Fruit fly (Drosophila melanogaster) whole organism, prepupa: ENCODE data around the gene ImpE3.

ENCODE experiments used
- Blimp-1 ChIP-seq: fragments of 200-800 bp; sonication (Bioruptor generic); optimal IDR thresholded peaks from 3 replicates; lab custom pipeline; 2017; ENCODE audit warnings: missing biosample characterization, missing genetic modification characterization, mild to moderate bottlenecking, moderate library complexity, missing genetic modification reagents
- CG10631 ChIP-seq: fragments of 200-800 bp; sonication (Bioruptor generic); optimal IDR thresholded peaks from 2 replicates; lab custom pipeline; 2016; ENCODE audit warnings: missing biosample characterization, missing genetic modification characterization
- CG10669 ChIP-seq: fragments of 200-800 bp; sonication (Bioruptor generic); optimal IDR thresholded peaks from 3 replicates; lab custom pipeline; 2018; ENCODE audit warnings: missing biosample characterization, mild to moderate bottlenecking, missing genetic modification characterization, moderate library complexity
- CG11294 ChIP-seq: fragments of 200-800 bp; sonication (Bioruptor generic); IDR thresholded peaks from 2 replicates; pipeline ENCODE4 v1.3.6; 2022; ENCODE audit warnings: missing biosample characterization, missing genetic modification characterization
- CG11762 ChIP-seq: fragments of 200-800 bp; sonication (Bioruptor generic); optimal IDR thresholded peaks from 3 replicates; lab custom pipeline; 2016; ENCODE audit warnings: missing biosample characterization, missing genetic modification characterization; ENCODE audit not compliant: insufficient read depth
- CG11902 ChIP-seq: fragments of 200-800 bp; sonication (Bioruptor generic); optimal IDR thresholded peaks from 3 replicates; lab custom pipeline; 2016; ENCODE audit warnings: missing biosample characterization, missing genetic modification characterization
- CG15336 ChIP-seq: fragments of 200-800 bp; sonication (Bioruptor generic); IDR thresholded peaks from 2 replicates; pipeline ENCODE4 v1.3.6; 2022; ENCODE audit warnings: missing biosample characterization, missing genetic modification characterization
- CG1621 ChIP-seq: fragments of 200-800 bp; sonication (Bioruptor generic); optimal IDR thresholded peaks from 3 replicates; lab custom pipeline; 2018; ENCODE audit warnings: missing biosample characterization, mild to moderate bottlenecking, missing genetic modification characterization
- CG16779 ChIP-seq: fragments of 200-800 bp; sonication (Bioruptor generic); optimal IDR thresholded peaks from 3 replicates; lab custom pipeline; 2017; ENCODE audit warnings: missing biosample characterization, mild to moderate bottlenecking, missing genetic modification characterization
- CG3032 ChIP-seq: fragments of 200-800 bp; optimal IDR thresholded peaks from 2 replicates; lab custom pipeline; 2019; ENCODE audit warnings: missing biosample characterization, mild to moderate bottlenecking, missing genetic modification characterization, moderate library complexity
- CG31627 ChIP-seq: fragments of 200-800 bp; sonication (Bioruptor generic); optimal IDR thresholded peaks from 3 replicates; lab custom pipeline; 2016; ENCODE audit warnings: missing biosample characterization, missing genetic modification characterization
- CG32006 ChIP-seq: fragments of 200-800 bp; sonication (Bioruptor generic); optimal IDR thresholded peaks from 3 replicates; lab custom pipeline; 2017; ENCODE audit warnings: missing biosample characterization, mild to moderate bottlenecking, missing genetic modification characterization
- CG34406 ChIP-seq: fragments of 200-800 bp; sonication (Bioruptor generic); optimal IDR thresholded peaks from 3 replicates; lab custom pipeline; 2016; ENCODE audit warnings: missing biosample characterization, missing genetic modification characterization
- CG3919 ChIP-seq: fragments of 200-800 bp; sonication (Bioruptor generic); optimal IDR thresholded peaks from 3 replicates; lab custom pipeline; 2016; ENCODE audit warnings: missing biosample characterization, missing genetic modification characterization
- CG4318 ChIP-seq: fragments of 200-800 bp; sonication (Bioruptor generic); optimal IDR thresholded peaks from 3 replicates; lab custom pipeline; 2017; ENCODE audit warnings: missing biosample characterization, mild to moderate bottlenecking, missing genetic modification characterization
- CG6163 ChIP-seq: fragments of 200-800 bp; sonication (Bioruptor generic); IDR thresholded peaks from 3 replicates; pipeline ENCODE4 v1.3.6; 2022; ENCODE audit warnings: missing biosample characterization, missing genetic modification characterization
- CG6276 ChIP-seq: fragments of 200-800 bp; sonication (Bioruptor generic); optimal IDR thresholded peaks from 2 replicates; lab custom pipeline; 2017; ENCODE audit warnings: missing biosample characterization, mild to moderate bottlenecking, missing genetic modification characterization
- CG6792 ChIP-seq: fragments of 200-800 bp; sonication (Bioruptor generic); optimal IDR thresholded peaks from 3 replicates; lab custom pipeline; 2016; ENCODE audit warnings: missing biosample characterization, missing genetic modification characterization
- CG6808 ChIP-seq: fragments of 200-800 bp; sonication (Bioruptor generic); optimal IDR thresholded peaks from 3 replicates; lab custom pipeline; 2017; ENCODE audit warnings: missing biosample characterization, missing genetic modification characterization, mild to moderate bottlenecking, moderate library complexity, missing genetic modification reagents
- CG6854 ChIP-seq: fragments of 200-800 bp; sonication (Bioruptor generic); optimal IDR thresholded peaks from 2 replicates; lab custom pipeline; 2017; ENCODE audit warnings: missing biosample characterization, mild to moderate bottlenecking, missing genetic modification characterization
- CG7368 ChIP-seq: fragments of 200-800 bp; sonication (Bioruptor generic); optimal IDR thresholded peaks from 3 replicates; lab custom pipeline; 2016; ENCODE audit warnings: missing biosample characterization, missing genetic modification characterization
- CG8119 ChIP-seq: fragments of 200-800 bp; sonication (Bioruptor generic); IDR thresholded peaks from 3 replicates; pipeline ENCODE4 v1.3.6; 2022; ENCODE audit warnings: missing biosample characterization, missing genetic modification characterization
- CG8319 ChIP-seq: fragments of 200-800 bp; sonication (Bioruptor generic); optimal IDR thresholded peaks from 3 replicates; lab custom pipeline; 2016; ENCODE audit warnings: missing biosample characterization, missing genetic modification characterization
- CG8632 ChIP-seq: fragments of 200-800 bp; sonication (Bioruptor generic); optimal IDR thresholded peaks from 3 replicates; lab custom pipeline; 2016; ENCODE audit warnings: missing biosample characterization, missing genetic modification characterization
- Eip75B ChIP-seq: fragments of 200-800 bp; sonication (Bioruptor generic); optimal IDR thresholded peaks from 3 replicates; lab custom pipeline; 2016; ENCODE audit warnings: missing biosample characterization, missing genetic modification characterization
- Eip78C ChIP-seq: fragments of 200-800 bp; sonication (Bioruptor generic); peaks from one replicate; lab custom pipeline; 2016; ENCODE audit warnings: missing biosample characterization, missing genetic modification characterization
- Eip93F ChIP-seq: fragments of 200-800 bp; sonication (Bioruptor generic); optimal IDR thresholded peaks from 2 replicates; lab custom pipeline; 2016; ENCODE audit warnings: missing biosample characterization, mild to moderate bottlenecking, missing genetic modification characterization
- Ets21C ChIP-seq: fragments of 200-800 bp; sonication (Bioruptor generic); optimal IDR thresholded peaks from 3 replicates; lab custom pipeline; 2016; ENCODE audit warnings: missing biosample characterization, missing genetic modification characterization
- Ets96B ChIP-seq: fragments of 200-800 bp; optimal IDR thresholded peaks from 2 replicates; lab custom pipeline; 2019; ENCODE audit warnings: missing biosample characterization, mild to moderate bottlenecking, missing genetic modification characterization, moderate library complexity
- Gug ChIP-seq: fragments of 200-800 bp; sonication (Bioruptor generic); IDR thresholded peaks from 2 replicates; pipeline ENCODE4 v1.3.6; 2022; ENCODE audit warnings: missing biosample characterization, missing genetic modification characterization
- Hr38 ChIP-seq: sonication (Bioruptor generic); optimal IDR thresholded peaks from 2 replicates; lab custom pipeline; 2016; ENCODE audit warnings: missing biosample characterization, missing genetic modification characterization
- Hr39 ChIP-seq: fragments of 200-800 bp; sonication (Bioruptor generic); optimal IDR thresholded peaks from 2 replicates; lab custom pipeline; 2016; ENCODE audit warnings: missing biosample characterization, missing genetic modification characterization
- Hr4 ChIP-seq: fragments of 200-800 bp; sonication (Bioruptor generic); optimal IDR thresholded peaks from 3 replicates; lab custom pipeline; 2016; ENCODE audit warnings: missing biosample characterization, missing genetic modification characterization
- Lpt ChIP-seq: fragments of 200-800 bp; sonication (Bioruptor generic); optimal IDR thresholded peaks from 3 replicates; lab custom pipeline; 2016; ENCODE audit warnings: missing biosample characterization, missing genetic modification characterization
- OdsH ChIP-seq: fragments of 200-800 bp; sonication (Bioruptor generic); optimal IDR thresholded peaks from 3 replicates; lab custom pipeline; 2016; ENCODE audit warnings: missing biosample characterization, missing genetic modification characterization
- Smox ChIP-seq: fragments of 200-800 bp; sonication (Bioruptor generic); optimal IDR thresholded peaks from 3 replicates; lab custom pipeline; 2016; ENCODE audit warnings: missing biosample characterization, missing genetic modification characterization
- Sox102F ChIP-seq: fragments of 200-800 bp; sonication (Bioruptor generic); optimal IDR thresholded peaks from 2 replicates; lab custom pipeline; 2016; ENCODE audit warnings: missing biosample characterization, mild to moderate bottlenecking, missing genetic modification characterization
- Sox14 ChIP-seq: fragments of 200-800 bp; sonication (Bioruptor generic); optimal IDR thresholded peaks from 3 replicates; lab custom pipeline; 2016; ENCODE audit warnings: missing biosample characterization, missing genetic modification characterization
- Sox15 ChIP-seq: fragments of 200-800 bp; sonication (Bioruptor generic); optimal IDR thresholded peaks from 3 replicates; lab custom pipeline; 2016; ENCODE audit warnings: missing biosample characterization, missing genetic modification characterization
- achi ChIP-seq: fragments of 200-800 bp; sonication (Bioruptor generic); optimal IDR thresholded peaks from 3 replicates; lab custom pipeline; 2016; ENCODE audit warnings: missing biosample characterization, missing genetic modification characterization
- cyc ChIP-seq: fragments of 200-800 bp; sonication (Bioruptor generic); optimal IDR thresholded peaks from 3 replicates; lab custom pipeline; 2016; ENCODE audit warnings: missing biosample characterization, missing genetic modification characterization
- dac ChIP-seq: fragments of 200-800 bp; sonication (Bioruptor generic); optimal IDR thresholded peaks from 2 replicates; lab custom pipeline; 2017; ENCODE audit warnings: missing biosample characterization, mild to moderate bottlenecking, missing genetic modification characterization
- dsx ChIP-seq: fragments of 200-800 bp; optimal IDR thresholded peaks from 3 replicates; lab custom pipeline; 2019; ENCODE audit warnings: missing biosample characterization, mild to moderate bottlenecking, missing genetic modification characterization, moderate library complexity; ENCODE audit not compliant: poor library complexity, severe bottlenecking
- fd59A ChIP-seq: fragments of 200-800 bp; sonication (Bioruptor generic); optimal IDR thresholded peaks from 2 replicates; lab custom pipeline; 2017; ENCODE audit warnings: missing biosample characterization, mild to moderate bottlenecking, missing genetic modification characterization, missing genetic modification reagents
- fd85E ChIP-seq: fragments of 200-800 bp; sonication (Bioruptor generic); optimal IDR thresholded peaks from 3 replicates; lab custom pipeline; 2016; ENCODE audit warnings: missing biosample characterization, missing genetic modification characterization
- fkh ChIP-seq: fragments of 200-800 bp; sonication (Bioruptor generic); optimal IDR thresholded peaks from 3 replicates; lab custom pipeline; 2017; ENCODE audit warnings: missing biosample characterization, mild to moderate bottlenecking, missing genetic modification characterization, moderate library complexity
- net ChIP-seq: fragments of 200-800 bp; sonication (Bioruptor generic); optimal IDR thresholded peaks from 3 replicates; lab custom pipeline; 2016; ENCODE audit warnings: missing biosample characterization, missing genetic modification characterization
- salr ChIP-seq, 2 experiments: fragments of 200-800 bp; sonication (Bioruptor generic); optimal IDR thresholded peaks; 3 replicates each; lab custom pipeline; 2016 to 2018; ENCODE audit warnings: missing biosample characterization in 2 of 2, missing genetic modification characterization in 2 of 2, mild to moderate bottlenecking in 1 of 2
- ss ChIP-seq, 2 experiments: fragments of 200-800 bp; sonication (Bioruptor generic); optimal IDR thresholded peaks; 2 replicates in 1 of 2; 3 replicates in 1 of 2; lab custom pipeline; 2017 to 2018; ENCODE audit warnings: mild to moderate bottlenecking in 2 of 2, missing biosample characterization in 2 of 2, missing genetic modification characterization in 2 of 2, moderate library complexity in 1 of 2
- svp ChIP-seq: fragments of 200-800 bp; sonication (Bioruptor generic); peaks from one replicate; lab custom pipeline; 2016; ENCODE audit warnings: missing biosample characterization, missing genetic modification characterization
- topi ChIP-seq: fragments of 200-800 bp; sonication (Bioruptor generic); optimal IDR thresholded peaks from 3 replicates; lab custom pipeline; 2016; ENCODE audit warnings: missing biosample characterization, missing genetic modification characterization
- vri ChIP-seq: fragments of 200-800 bp; sonication (Bioruptor generic); optimal IDR thresholded peaks from 3 replicates; lab custom pipeline; 2016; ENCODE audit warnings: missing biosample characterization, mild to moderate bottlenecking, missing genetic modification characterization

ImpE3 gene

DNA sequence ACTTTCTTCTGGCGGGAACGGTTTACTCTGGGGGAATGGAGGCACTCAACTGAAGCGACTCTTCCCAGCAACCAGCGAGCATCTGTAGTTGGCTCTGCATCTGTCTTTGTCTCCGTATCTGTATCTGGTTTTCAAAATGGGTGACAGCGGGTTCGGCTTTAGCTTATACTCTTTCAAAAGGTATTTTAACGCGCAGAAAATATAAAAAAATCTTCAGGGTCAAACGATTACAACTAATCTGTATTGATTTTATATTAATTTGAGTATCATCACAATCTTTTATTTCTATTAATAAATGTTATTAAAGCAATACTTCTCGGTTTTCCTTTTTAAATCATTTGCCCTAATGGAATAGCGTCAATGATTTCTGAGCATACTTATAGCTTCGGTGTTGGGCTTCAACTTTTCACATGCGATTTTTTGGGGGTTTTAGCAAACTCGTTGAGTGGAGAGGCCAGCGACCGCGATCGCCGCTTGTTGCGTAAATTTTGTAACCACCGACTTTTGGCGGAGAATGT, at the start of gene ImpE3:
Gene ImpE3 (minus strand): TSS at position 51 of the 518 bp plus-strand sequence.
- TF ChIP-seq CG7368 (GFP tag; lab: Kevin White, UChicago) (peak; percentile 23), CG3032 (tag; lab: Kevin White, UChicago) (peak; percentile 26), CG3919 (peak; percentile 57), CG6276 (GFP tag; lab: Kevin White, UChicago) (peak; percentile 55), Smox (GFP tag; lab: Kevin White, UChicago) (peak; percentile 80), CG16779 (no peak), Ets96B (tag; lab: Kevin White, UChicago) (peak; percentile 13), CG10669 (peak; percentile 39), Sox14 (GFP tag; lab: Kevin White, UChicago) (peak; percentile 66), CG11294 (GFP tag; lab: Robert Waterston, UW) (no peak), Eip93F (GFP tag; lab: Kevin White, UChicago) (peak; percentile 86), fd59A (GFP tag; lab: Kevin White, UChicago) (no peak), CG1621 (tag; lab: Kevin White, UChicago) (no peak), CG6792 (GFP tag; lab: Kevin White, UChicago) (peak; percentile 45), Eip78C (GFP tag; lab: Kevin White, UChicago) (peak; percentile 87), Gug (GFP tag; lab: Robert Waterston, UW) (no peak), net (GFP tag; lab: Kevin White, UChicago) (peak; percentile 30), ss (GFP tag; optimal IDR thresholded peaks at IDR 0.05; lab: Kevin White, UChicago) (peak in 1 of 2 experiments; percentile 2), CG11762 (GFP tag; lab: Kevin White, UChicago) (peak; percentile 33), Blimp-1 (no peak), CG34406 (GFP tag; lab: Kevin White, UChicago) (peak; percentile 65), dsx (GFP tag; lab: Kevin White, UChicago) (peak; percentile 16), fkh (GFP tag; lab: Kevin White, UChicago) (no peak), achi (peak; percentile 53), Hr39 (peak; percentile 51), CG10631 (GFP tag; lab: Kevin White, UChicago) (peak; percentile 23), Lpt (no peak), Ets21C (peak; percentile 44), fd85E (GFP tag; lab: Kevin White, UChicago) (peak; percentile 27), CG8319 (GFP tag; lab: Kevin White, UChicago) (peak; percentile 21), dac (GFP tag; lab: Kevin White, UChicago) (no peak), salr (GFP tag; optimal IDR thresholded peaks at IDR 0.05; lab: Kevin White, UChicago) (no peak), vri (GFP tag; lab: Kevin White, UChicago) (peak; percentile 80), cyc (GFP tag; lab: Kevin White, UChicago) (peak; percentile 54), CG8119 (GFP tag; lab: Robert Waterston, UW) (peak; percentile 41; the same call in 2 of the 3 replicates), Hr4 (peak; percentile 50), CG32006 (peak; percentile 70), CG6808 (peak; percentile 37), Eip75B (GFP tag; lab: Kevin White, UChicago) (peak; percentile 50), topi (GFP tag; lab: Kevin White, UChicago) (peak; percentile 79), Sox102F (GFP tag; lab: Kevin White, UChicago) (peak; percentile 83), CG15336 (GFP tag; lab: Robert Waterston, UW) (no peak), Hr38 (GFP tag; lab: Kevin White, UChicago) (no peak), CG4318 (GFP tag; lab: Kevin White, UChicago) (peak; percentile 3), OdsH (peak; percentile 50), CG11902 (GFP tag; lab: Kevin White, UChicago) (no peak), CG6854 (GFP tag; lab: Kevin White, UChicago) (peak; percentile 31), CG31627 (GFP tag; lab: Kevin White, UChicago) (peak; percentile 60), Sox15 (GFP tag; lab: Kevin White, UChicago) (peak; percentile 29), CG8632 (GFP tag; lab: Kevin White, UChicago) (peak; percentile 68), CG6163 (0 out of 3 replicates have a peak, but pooled peaks have one; percentile 9), svp (GFP tag; lab: Kevin White, UChicago) (peak; percentile 92)
